Worm (Caenorhabditis elegans) whole organism, L4 larva: ENCODE results near the gene fmo-4.

ENCODE experiments used
- D1046.2 ChIP-seq: fragments of 200-800 bp; sonication (Bioruptor generic); IDR thresholded peaks from 2 replicates; pipeline ENCODE4 v1.3.6; 2022; ENCODE audit warnings: missing genetic modification characterization, missing compliant biosample characterization
- F10B5.3 ChIP-seq: sonication (generic microtip); optimal IDR thresholded peaks from 2 replicates; lab custom pipeline; 2016; ENCODE audit warnings: mild to moderate bottlenecking, missing genetic modification characterization, missing compliant biosample characterization
- F26F4.8 ChIP-seq: fragments of 200-800 bp; sonication (Bioruptor generic); conservative IDR thresholded peaks from 2 replicates; pipeline ENCODE4 v1.3.6; 2022; ENCODE audit warnings: missing genetic modification characterization, missing compliant biosample characterization
- F37D6.2 ChIP-seq: sonication (generic microtip); optimal IDR thresholded peaks from 2 replicates; lab custom pipeline; 2016; ENCODE audit warnings: mild to moderate bottlenecking, missing genetic modification characterization, missing compliant biosample characterization
- T26A8.4 ChIP-seq: fragments of 200-800 bp; sonication (Bioruptor generic); IDR thresholded peaks from 2 replicates; pipeline ENCODE4 v1.3.6; 2022; ENCODE audit warnings: missing genetic modification characterization, missing compliant biosample characterization
- ZK337.2 ChIP-seq: fragments of 200-800 bp; sonication (Bioruptor generic); IDR thresholded peaks from 2 replicates; pipeline ENCODE4 v1.3.6; 2022; ENCODE audit warnings: missing genetic modification reagents, missing genetic modification characterization, missing compliant biosample characterization
- ZK546.5 ChIP-seq, 2 experiments: sonication (generic microtip); optimal IDR thresholded peaks; 2 replicates each; lab custom pipeline; 2017; ENCODE audit warnings: missing biosample characterization in 2 of 2, missing genetic modification characterization in 2 of 2
- aha-1 ChIP-seq: fragments of 150-350 bp; peaks from one replicate; lab custom pipeline; 2014; ENCODE audit warnings: missing biosample characterization, missing genetic modification characterization
- ceh-20 ChIP-seq: fragments of 200-800 bp; sonication (Bioruptor generic); IDR thresholded peaks from 2 replicates; pipeline ENCODE4 v1.3.6; 2022; ENCODE audit warnings: missing genetic modification reagents, missing genetic modification characterization, missing compliant biosample characterization
- ceh-28 ChIP-seq: fragments of 150-350 bp; optimal IDR thresholded peaks from 2 replicates; lab custom pipeline; 2014; ENCODE audit warnings: missing biosample characterization, missing genetic modification reagents, missing genetic modification characterization
- ceh-62 ChIP-seq: sonication (generic microtip); optimal IDR thresholded peaks from 2 replicates; lab custom pipeline; 2017; ENCODE audit warnings: missing biosample characterization, missing genetic modification characterization
- cey-2 ChIP-seq: sonication (generic microtip); optimal IDR thresholded peaks from 3 replicates; lab custom pipeline; 2017; ENCODE audit warnings: missing genetic modification characterization, mild to moderate bottlenecking, missing compliant biosample characterization, antibody characterized with exemption, borderline replicate concordance; ENCODE audit not compliant: insufficient read depth
- daf-16 ChIP-seq, 3 experiments: sonication (generic microtip); optimal IDR thresholded peaks; 2 replicates each; lab custom pipeline; 2016 to 2017; ENCODE audit warnings: missing genetic modification characterization in 3 of 3, missing genetic modification reagents in 3 of 3, mild to moderate bottlenecking in 2 of 3, missing compliant biosample characterization in 2 of 3, missing biosample characterization in 1 of 3, moderate library complexity in 1 of 3
- dmd-6 ChIP-seq: fragments of 200-800 bp; sonication (Bioruptor generic); IDR thresholded peaks from 2 replicates; pipeline ENCODE4 v1.3.6; 2022; ENCODE audit warnings: missing genetic modification reagents, missing genetic modification characterization, missing compliant biosample characterization
- dmd-9 ChIP-seq: fragments of 200-800 bp; sonication (Bioruptor generic); IDR thresholded peaks from 2 replicates; pipeline ENCODE4 v1.3.6; 2022; ENCODE audit warnings: missing genetic modification reagents, missing genetic modification characterization, missing compliant biosample characterization
- dve-1 ChIP-seq: sonication (generic microtip); optimal IDR thresholded peaks from 2 replicates; lab custom pipeline; 2017; ENCODE audit warnings: antibody characterized with exemption, mild to moderate bottlenecking, missing genetic modification characterization, missing compliant biosample characterization; ENCODE audit not compliant: insufficient read depth
- gei-8 ChIP-seq: fragments of 200-800 bp; sonication (Bioruptor generic); optimal IDR thresholded peaks from 2 replicates; lab custom pipeline; 2018; ENCODE audit warnings: mild to moderate bottlenecking, missing genetic modification characterization, missing compliant biosample characterization
- hif-1 ChIP-seq, 2 experiments: sonication (generic microtip); optimal IDR thresholded peaks; 2 replicates each; lab custom pipeline; 2016 to 2017; ENCODE audit warnings: missing compliant biosample characterization in 2 of 2, missing genetic modification characterization in 2 of 2, missing genetic modification reagents in 2 of 2, missing genotype in 2 of 2, mild to moderate bottlenecking in 1 of 2
- hlh-11 ChIP-seq: fragments of 200-800 bp; sonication (Bioruptor generic); optimal IDR thresholded peaks from 2 replicates; lab custom pipeline; 2018; ENCODE audit warnings: mild to moderate bottlenecking, missing genetic modification characterization, missing compliant biosample characterization
- hlh-30 ChIP-seq: sonication (generic microtip); optimal IDR thresholded peaks from 2 replicates; lab custom pipeline; 2017; ENCODE audit warnings: antibody characterized with exemption, mild to moderate bottlenecking, missing genetic modification characterization, missing compliant biosample characterization; ENCODE audit not compliant: insufficient read depth
- hmg-1.1 ChIP-seq: fragments of 200-800 bp; sonication (Bioruptor generic); IDR thresholded peaks from 2 replicates; pipeline ENCODE4 v1.3.6; 2022; ENCODE audit warnings: missing genetic modification reagents, missing genetic modification characterization, missing compliant biosample characterization
- jun-1 ChIP-seq: fragments of 150-350 bp; optimal IDR thresholded peaks from 2 replicates; lab custom pipeline; 2014; ENCODE audit warnings: missing biosample characterization, missing genetic modification reagents, missing genetic modification characterization
- lim-7 ChIP-seq: fragments of 200-800 bp; sonication (Bioruptor generic); IDR thresholded peaks from 2 replicates; pipeline ENCODE4 v1.3.6; 2022; ENCODE audit warnings: missing genetic modification characterization, missing compliant biosample characterization
- lin-13 ChIP-seq: fragments of 150-350 bp; optimal IDR thresholded peaks from 2 replicates; lab custom pipeline; 2014; ENCODE audit warnings: missing biosample characterization, missing genetic modification reagents, missing genetic modification characterization
- lir-3 ChIP-seq: sonication (generic microtip); optimal IDR thresholded peaks from 2 replicates; lab custom pipeline; 2016; ENCODE audit warnings: mild to moderate bottlenecking, missing genetic modification characterization, missing compliant biosample characterization
- lsy-2 ChIP-seq, 2 experiments: fragments of 150-350 bp in 1 of 2; sonication (generic microtip) in 1 of 2; optimal IDR thresholded peaks; 2 replicates each; lab custom pipeline; 2014 to 2017; ENCODE audit warnings: missing biosample characterization in 2 of 2, missing genetic modification characterization in 2 of 2
- madf-9 ChIP-seq: fragments of 200-800 bp; sonication (Bioruptor generic); conservative IDR thresholded peaks from 2 replicates; pipeline ENCODE4 v1.3.6; 2022; ENCODE audit warnings: missing genetic modification reagents, missing genetic modification characterization, missing compliant biosample characterization
- mdt-29 ChIP-seq: fragments of 200-800 bp; sonication (Bioruptor generic); IDR thresholded peaks from 2 replicates; pipeline ENCODE4 v1.3.6; 2022; ENCODE audit warnings: missing genetic modification reagents, missing genetic modification characterization, missing compliant biosample characterization
- mep-1 ChIP-seq: fragments of 150-350 bp; sonication (generic microtip); optimal IDR thresholded peaks from 3 replicates; lab custom pipeline; 2014; ENCODE audit warnings: missing biosample characterization, missing genetic modification characterization
- mxl-2 ChIP-seq: fragments of 200-800 bp; sonication (Bioruptor generic); conservative IDR thresholded peaks from 2 replicates; pipeline ENCODE4 v1.3.6; 2022; ENCODE audit warnings: missing genetic modification reagents, missing genetic modification characterization, missing compliant biosample characterization
- nhr-111 ChIP-seq: fragments of 200-800 bp; sonication (Bioruptor generic); optimal IDR thresholded peaks from 2 replicates; lab custom pipeline; 2018; ENCODE audit warnings: mild to moderate bottlenecking, missing genetic modification characterization, missing compliant biosample characterization
- nhr-237 ChIP-seq: sonication (generic microtip); optimal IDR thresholded peaks from 2 replicates; lab custom pipeline; 2017; ENCODE audit warnings: missing biosample characterization, missing genetic modification characterization
- nhr-25 ChIP-seq: sonication (generic microtip); optimal IDR thresholded peaks from 2 replicates; lab custom pipeline; 2017; ENCODE audit warnings: missing genetic modification characterization, mild to moderate bottlenecking, missing compliant biosample characterization, antibody characterized with exemption, moderate library complexity, borderline replicate concordance; ENCODE audit not compliant: insufficient read depth
- nhr-28 ChIP-seq: fragments of 150-350 bp; optimal IDR thresholded peaks from 2 replicates; lab custom pipeline; 2014; ENCODE audit warnings: missing biosample characterization, missing genetic modification characterization
- nhr-6 ChIP-seq: fragments of 150-350 bp; optimal IDR thresholded peaks from 2 replicates; lab custom pipeline; 2014; ENCODE audit warnings: missing biosample characterization, missing genetic modification characterization
- nhr-76 ChIP-seq: fragments of 150-350 bp; optimal IDR thresholded peaks from 2 replicates; lab custom pipeline; 2014; ENCODE audit warnings: missing biosample characterization, missing genetic modification characterization
- nhr-77 ChIP-seq: fragments of 150-350 bp; optimal IDR thresholded peaks from 2 replicates; lab custom pipeline; 2014; ENCODE audit warnings: missing biosample characterization, missing genetic modification characterization
- pha-4 ChIP-seq, 2 experiments: fragments of 150-350 bp in 1 of 2; fragments of 200-800 bp in 1 of 2; sonication (Bioruptor generic) in 1 of 2; IDR thresholded peaks in 1 of 2; optimal IDR thresholded peaks in 1 of 2; 2 replicates each; pipeline versions ENCODE4 v1.3.6 to Lab custom; 2014 to 2022; ENCODE audit warnings: missing genetic modification characterization in 2 of 2, missing genetic modification reagents in 2 of 2, missing biosample characterization in 1 of 2, missing compliant biosample characterization in 1 of 2
- pqm-1 ChIP-seq: sonication (generic microtip); optimal IDR thresholded peaks from 2 replicates; lab custom pipeline; 2017; ENCODE audit warnings: missing biosample characterization, missing genetic modification characterization
- rbr-2 ChIP-seq: sonication (generic microtip); optimal IDR thresholded peaks from 2 replicates; lab custom pipeline; 2016; ENCODE audit warnings: missing genotype, missing genetic modification characterization, missing compliant biosample characterization
- set-16 ChIP-seq: fragments of 200-800 bp; sonication (Bioruptor generic); IDR thresholded peaks from 2 replicates; pipeline ENCODE4 v1.3.6; 2022; ENCODE audit warnings: missing genetic modification reagents, missing genetic modification characterization, missing compliant biosample characterization
- spr-1 ChIP-seq: sonication (generic microtip); optimal IDR thresholded peaks from 2 replicates; lab custom pipeline; 2016; ENCODE audit warnings: mild to moderate bottlenecking, missing genetic modification characterization, missing compliant biosample characterization
- spr-3 ChIP-seq: fragments of 200-800 bp; sonication (Bioruptor generic); optimal IDR thresholded peaks from 2 replicates; lab custom pipeline; 2018; ENCODE audit warnings: mild to moderate bottlenecking, missing genetic modification characterization, missing compliant biosample characterization
- unc-130 ChIP-seq: sonication (generic microtip); optimal IDR thresholded peaks from 2 replicates; lab custom pipeline; 2016; ENCODE audit warnings: missing genetic modification reagents, missing genetic modification characterization, missing compliant biosample characterization
- unc-62 ChIP-seq, 3 experiments: fragments of 150-350 bp in 1 of 3; sonication (generic microtip); optimal IDR thresholded peaks in 2 of 3; peaks in 1 of 3; 1 replicate in 1 of 3; 2 replicates in 2 of 3; lab custom pipeline; 2014 to 2017; ENCODE audit warnings: missing biosample characterization in 3 of 3, missing genetic modification characterization in 3 of 3, missing genetic modification reagents in 3 of 3, missing genotype in 1 of 3
- zfp-3 ChIP-seq: fragments of 200-800 bp; sonication (Bioruptor generic); conservative IDR thresholded peaks from 2 replicates; pipeline ENCODE4 v1.3.6; 2022; ENCODE audit warnings: missing genetic modification reagents, missing genetic modification characterization, missing compliant biosample characterization

fmo-4 gene

DNA sequence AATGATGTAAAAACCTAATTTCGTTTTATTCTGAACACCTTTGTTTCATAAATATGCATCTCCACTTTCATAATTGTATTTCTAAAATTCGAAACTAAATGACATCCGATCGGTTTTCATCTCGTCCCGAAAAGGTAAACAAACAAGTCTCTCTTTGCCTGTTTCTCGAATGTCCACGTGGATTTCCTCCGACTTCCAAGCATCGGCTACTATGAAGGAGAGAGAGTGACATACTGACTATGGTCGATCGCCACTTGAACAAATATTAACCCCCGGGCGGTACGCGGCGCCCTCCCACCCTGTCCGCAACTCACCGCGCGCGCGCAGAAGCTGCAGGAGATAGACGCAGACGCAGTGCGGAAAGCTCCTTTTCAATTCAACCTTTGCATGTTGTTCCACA lies 30.6 kb downstream of the fmo-4 start:
- TF ChIP-seq madf-9 (GFP tag; lab: Robert Waterston, UW) (0 out of 2 replicates have a peak, but pooled peaks have one; percentile 28), ceh-28 (tag; lab: Kevin White, UChicago) (no peak), mdt-29 (GFP tag; lab: Robert Waterston, UW) (no peak), nhr-6 (tag; lab: Kevin White, UChicago) (peak; percentile 10)
- TF ChIP-seq, all 104 proteins: peak for 2

- TF ChIP-seq D1046.2 (GFP tag; lab: Robert Waterston, UW) = no peak
- no peak for TF ChIP-seq nhr-111 (GFP tag; lab: Kevin White, UChicago)
- no peak for TF ChIP-seq unc-130 (GFP tag; lab: Kevin White, UChicago)
- no peak for TF ChIP-seq mxl-2 (GFP tag; lab: Robert Waterston, UW)
- no peak for TF ChIP-seq rbr-2 (tag; lab: Kevin White, UChicago)
- TF ChIP-seq mep-1 (tag; lab: Kevin White, UChicago) = no peak
- TF ChIP-seq nhr-77 (tag; lab: Kevin White, UChicago) = peak; percentile 28
- TF ChIP-seq lim-7 (GFP tag; lab: Robert Waterston, UW) = no peak
- no peak for TF ChIP-seq ZK337.2
- no peak for TF ChIP-seq set-16 (GFP tag; lab: Robert Waterston, UW)
- no peak for TF ChIP-seq dmd-9 (GFP tag; lab: Robert Waterston, UW)
- TF ChIP-seq nhr-237 (tag; lab: Kevin White, UChicago) = no peak
- TF ChIP-seq lir-3 (tag; lab: Kevin White, UChicago) = no peak
- TF ChIP-seq daf-16 (GFP tag; optimal IDR thresholded peaks at IDR 0.05; lab: Kevin White, UChicago) = no peak
- peak; percentile 84 for TF ChIP-seq daf-16 (tag; optimal IDR thresholded peaks at IDR 0.05; lab: Kevin White, UChicago)
- TF ChIP-seq F26F4.8 (GFP tag; lab: Robert Waterston, UW) = no peak
- peak; percentile 26; the same call in 1 of the 2 replicates for TF ChIP-seq dmd-6 (GFP tag; lab: Robert Waterston, UW)
- no peak for TF ChIP-seq ceh-62 (tag; lab: Kevin White, UChicago)
- peak in 1 of 2 experiments; percentile 25 for TF ChIP-seq unc-62 (GFP tag; optimal IDR thresholded peaks at IDR 0.05 in 1 of 2; lab: Kevin White, UChicago)
- no peak for TF ChIP-seq unc-62 (tag; optimal IDR thresholded peaks at IDR 0.05; lab: Kevin White, UChicago)
- no peak for TF ChIP-seq F10B5.3
- no peak for TF ChIP-seq spr-3
- no peak for TF ChIP-seq jun-1 (tag; lab: Kevin White, UChicago)
- peak; percentile 75 for TF ChIP-seq hlh-11 (tag; lab: Kevin White, UChicago)
- TF ChIP-seq pha-4 (GFP tag; IDR thresholded peaks at IDR 0.05; lab: Robert Waterston, UW) = no peak
- TF ChIP-seq pha-4 (tag; optimal IDR thresholded peaks at IDR 0.05; lab: Kevin White, UChicago) = no peak
- TF ChIP-seq dve-1 (tag; lab: Kevin White, UChicago) = peak; percentile 46
- TF ChIP-seq hlh-30 (tag; lab: Kevin White, UChicago) = peak; percentile 63
- peak; percentile 66 for TF ChIP-seq pqm-1
- no peak for TF ChIP-seq hmg-1.1 (GFP tag; lab: Robert Waterston, UW)
- no peak for TF ChIP-seq T26A8.4 (GFP tag; lab: Robert Waterston, UW)
- TF ChIP-seq F37D6.2 = no peak
- peak; percentile 95 for TF ChIP-seq aha-1 (tag; lab: Kevin White, UChicago)
- no peak for TF ChIP-seq lin-13 (GFP tag; lab: Kevin White, UChicago)
- TF ChIP-seq ZK546.5 (tag; optimal IDR thresholded peaks at IDR 0.05; lab: Kevin White, UChicago) = no peak
- TF ChIP-seq gei-8 = no peak
- TF ChIP-seq lsy-2 (tag; optimal IDR thresholded peaks at IDR 0.05; lab: Kevin White, UChicago) = no peak
- no peak for TF ChIP-seq cey-2 (tag; lab: Kevin White, UChicago)
- TF ChIP-seq nhr-28 (tag; lab: Kevin White, UChicago) = peak; percentile 39
- no peak for TF ChIP-seq zfp-3
- TF ChIP-seq spr-1 = no peak
- no peak for TF ChIP-seq nhr-25 (tag; lab: Kevin White, UChicago)
- TF ChIP-seq nhr-6 (tag; lab: Kevin White, UChicago) = peak; percentile 61
- TF ChIP-seq hif-1 (tag; optimal IDR thresholded peaks at IDR 0.05; lab: Kevin White, UChicago) = no peak
- no peak for TF ChIP-seq ceh-20
- no peak for TF ChIP-seq nhr-76 (tag; lab: Kevin White, UChicago)
- TF ChIP-seq madf-9 (GFP tag; lab: Robert Waterston, UW) = no peak
These were observed 34.7 kb downstream of the fmo-4 start, which contains the start of gene C50B8.4 for ce11 chrV:13571714-13572258. TSS of gene C50B8.4 (plus strand) at chrV:13572012.
